Fruit fly (Drosophila melanogaster) S2 (cell line): ENCODE data around the gene CG33282.

Source experiments
- CG8478 ChIP-seq: fragments of >200 bp; optimal IDR thresholded peaks from 2 replicates; lab custom pipeline; 2018
- CTCF ChIP-seq, 2 experiments: fragments of >200 bp; optimal IDR thresholded peaks; 2 replicates each; lab custom pipeline; 2018

CG33282 gene

DNA sequence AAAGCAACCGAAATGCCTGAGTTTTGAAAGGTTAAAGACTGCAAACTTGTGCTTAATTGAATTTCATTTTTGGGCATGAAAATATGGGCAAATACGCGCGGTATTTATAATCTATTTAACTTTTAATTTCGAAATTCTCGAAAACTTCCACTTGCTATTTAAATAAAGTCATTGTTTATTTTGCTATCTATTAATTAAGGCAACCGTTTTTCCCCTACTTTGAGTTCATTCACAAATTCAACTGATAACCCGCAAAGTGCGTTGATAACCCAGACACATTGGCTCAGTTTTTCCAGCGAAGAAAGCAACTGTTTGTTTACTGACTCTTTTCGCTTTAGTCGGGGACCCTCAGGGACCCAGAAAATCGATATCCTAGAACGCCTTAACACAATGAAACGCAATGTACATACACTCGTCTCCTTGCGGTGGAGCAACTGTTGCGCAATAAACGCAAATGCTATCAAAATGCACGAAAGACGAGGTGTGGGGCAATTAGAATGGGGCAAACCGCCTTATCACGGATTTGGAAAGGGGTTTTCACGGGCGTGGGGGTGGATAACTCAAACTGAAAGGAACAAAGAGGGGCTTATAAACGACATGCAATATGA, 44.2 kb downstream of the CG33282 start:
- TF ChIP-seq CG8478 (lab: Kevin White, UChicago) (no peak), CTCF (optimal IDR thresholded peaks at IDR 0.05; lab: Kevin White, UChicago) (no peak)

DNA sequence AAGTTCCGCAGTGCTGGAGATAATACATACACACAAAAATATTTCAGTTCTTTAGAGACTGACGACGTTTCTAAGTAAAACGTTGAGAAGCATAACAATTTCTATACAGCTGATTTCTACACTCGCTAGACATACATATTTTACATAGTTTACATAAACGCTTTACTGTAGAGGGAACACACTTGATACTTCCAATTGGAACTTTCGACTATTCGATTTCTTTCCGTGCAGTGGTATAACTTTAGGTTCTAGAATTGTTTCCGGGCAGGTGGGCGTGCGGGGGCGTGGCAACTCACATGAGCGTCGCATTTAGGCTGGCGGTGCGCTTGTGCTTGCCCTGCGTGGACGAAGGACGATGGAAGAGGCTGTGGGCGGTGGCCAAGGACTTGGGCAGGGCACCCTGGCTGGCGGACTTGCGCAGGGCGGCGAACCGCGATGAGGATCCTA, 44.8 kb downstream of the CG33282 start:
- TF ChIP-seq CG8478 (lab: Kevin White, UChicago): no peak
- TF ChIP-seq CTCF (optimal IDR thresholded peaks at IDR 0.05; lab: Kevin White, UChicago): peak in 1 of 2 experiments; percentile 30

DNA sequence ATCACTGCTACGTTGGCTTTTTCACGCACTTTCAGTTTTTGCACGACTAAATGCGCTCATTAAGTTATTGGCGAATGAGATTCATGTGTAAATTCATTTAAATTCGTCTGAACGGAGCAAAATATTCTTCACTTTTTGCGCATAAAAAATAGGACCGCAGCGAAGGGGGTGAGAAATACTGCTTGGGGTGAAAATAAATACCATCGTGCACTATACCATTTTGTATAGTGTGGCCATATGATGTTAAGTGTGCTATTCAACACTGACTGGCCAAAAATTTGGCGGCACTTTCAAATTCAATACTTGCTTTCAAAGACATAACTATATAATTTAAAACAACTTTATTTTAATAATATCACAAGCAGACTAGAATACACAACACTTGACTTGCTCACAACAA, 45.5 kb downstream of the CG33282 start, which contains the start of gene GramD1B:
Gene GramD1B (minus strand): TSS at position 131 of the 400 bp plus-strand sequence.
- TF ChIP-seq CTCF (optimal IDR thresholded peaks at IDR 0.05; lab: Kevin White, UChicago) (peak in 1 of 2 experiments; percentile 7), CG8478 (lab: Kevin White, UChicago) (no peak)

DNA sequence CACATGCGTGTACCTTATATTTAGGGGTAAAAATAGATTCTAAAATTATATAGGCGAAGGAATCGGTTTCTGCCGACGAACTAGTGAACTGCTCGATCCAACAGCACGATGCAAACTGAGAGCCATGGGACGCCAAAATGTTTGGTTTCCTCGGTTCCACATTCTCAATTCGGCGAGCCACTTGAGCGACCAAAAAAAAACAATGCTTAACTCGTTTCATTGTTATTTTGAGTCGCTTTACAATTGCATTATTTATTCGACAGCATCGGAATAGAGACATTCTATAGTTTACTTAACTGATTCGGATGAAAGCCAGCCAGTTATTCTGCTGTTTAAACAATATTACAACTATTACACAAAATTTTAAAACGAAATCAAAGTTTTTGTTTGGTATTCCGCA, 47.9 kb downstream of the CG33282 start, which contains the start of gene CG15412:
Gene CG15412 (minus strand): TSS at position 101 of the 400 bp plus-strand sequence.
- TF ChIP-seq CG8478 (lab: Kevin White, UChicago) (no peak), CTCF (optimal IDR thresholded peaks at IDR 0.05; lab: Kevin White, UChicago) (no peak)

DNA sequence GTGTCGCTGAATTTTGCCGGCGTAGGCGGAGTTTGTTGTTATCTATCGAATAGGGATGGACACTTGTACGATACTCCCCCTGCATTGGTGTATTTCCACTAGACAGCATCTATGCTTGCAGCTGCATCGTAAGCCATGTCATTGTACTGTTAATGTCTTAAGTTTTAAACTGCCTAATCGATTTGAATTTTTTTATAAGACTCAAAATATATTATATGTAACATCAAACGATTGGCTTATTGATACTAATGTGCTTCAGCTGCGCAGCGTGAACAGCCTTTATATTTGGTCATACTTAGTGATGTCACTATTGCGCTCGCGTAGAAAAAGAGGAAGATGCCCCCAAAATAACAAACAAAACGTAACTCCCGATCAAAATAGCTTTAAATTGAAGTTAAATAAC, 49.0 kb downstream of the CG33282 start, which contains the start of the genes CG9662 and Ptpa:
Gene CG9662 (minus strand): TSS at position 54 of the 403 bp plus-strand sequence.
Gene Ptpa (plus strand): TSS at position 319 of the 403 bp plus-strand sequence.
- no peak for TF ChIP-seq CG8478 (lab: Kevin White, UChicago)
- TF ChIP-seq CTCF (optimal IDR thresholded peaks at IDR 0.05; lab: Kevin White, UChicago): no peak
